Worm (Caenorhabditis elegans) whole organism, L4 larva: ENCODE data around the gene msp-3.

Source experiments
- D1046.2 ChIP-seq: fragments of 200-800 bp; sonication (Bioruptor generic); IDR thresholded peaks from 2 replicates; pipeline ENCODE4 v1.3.6; 2022; ENCODE audit warnings: missing genetic modification characterization, missing compliant biosample characterization
- F26F4.8 ChIP-seq: fragments of 200-800 bp; sonication (Bioruptor generic); conservative IDR thresholded peaks from 2 replicates; pipeline ENCODE4 v1.3.6; 2022; ENCODE audit warnings: missing genetic modification characterization, missing compliant biosample characterization
- F44E2.7 ChIP-seq: fragments of 200-800 bp; sonication (Bioruptor generic); IDR thresholded peaks from 2 replicates; pipeline ENCODE4 v2.1.2; 2022; ENCODE audit warnings: missing genetic modification characterization, missing compliant biosample characterization
- Y105C5A.15 ChIP-seq: fragments of 200-800 bp; sonication (Bioruptor generic); IDR thresholded peaks from 2 replicates; pipeline ENCODE4 v1.3.6; 2022; ENCODE audit warnings: missing genetic modification characterization, missing compliant biosample characterization
- Y48G9A.11 ChIP-seq: fragments of 200-800 bp; sonication (Bioruptor generic); IDR thresholded peaks from 2 replicates; pipeline ENCODE4 v1.3.6; 2022; ENCODE audit warnings: missing genetic modification reagents, missing genetic modification characterization, missing compliant biosample characterization
- Y5F2A.4 ChIP-seq: fragments of 200-800 bp; sonication (Bioruptor generic); optimal IDR thresholded peaks from 2 replicates; lab custom pipeline; 2018; ENCODE audit warnings: mild to moderate bottlenecking, missing genetic modification characterization, missing compliant biosample characterization
- ZK337.2 ChIP-seq: fragments of 200-800 bp; sonication (Bioruptor generic); IDR thresholded peaks from 2 replicates; pipeline ENCODE4 v1.3.6; 2022; ENCODE audit warnings: missing genetic modification reagents, missing genetic modification characterization, missing compliant biosample characterization
- aha-1 ChIP-seq: fragments of 150-350 bp; peaks from one replicate; lab custom pipeline; 2014; ENCODE audit warnings: missing biosample characterization, missing genetic modification characterization
- ceh-28 ChIP-seq: fragments of 150-350 bp; optimal IDR thresholded peaks from 2 replicates; lab custom pipeline; 2014; ENCODE audit warnings: missing biosample characterization, missing genetic modification reagents, missing genetic modification characterization
- daf-12 ChIP-seq: fragments of 150-350 bp; optimal IDR thresholded peaks from 2 replicates; lab custom pipeline; 2014; ENCODE audit warnings: missing biosample characterization, missing genetic modification reagents, missing genetic modification characterization
- daf-16 ChIP-seq, 3 experiments: sonication (generic microtip); optimal IDR thresholded peaks; 2 replicates each; lab custom pipeline; 2016 to 2017; ENCODE audit warnings: missing genetic modification characterization in 3 of 3, missing genetic modification reagents in 3 of 3, mild to moderate bottlenecking in 2 of 3, missing compliant biosample characterization in 2 of 3, missing biosample characterization in 1 of 3, moderate library complexity in 1 of 3
- dve-1 ChIP-seq: sonication (generic microtip); optimal IDR thresholded peaks from 2 replicates; lab custom pipeline; 2017; ENCODE audit warnings: antibody characterized with exemption, mild to moderate bottlenecking, missing genetic modification characterization, missing compliant biosample characterization; ENCODE audit not compliant: insufficient read depth
- egl-43 ChIP-seq: fragments of 200-800 bp; sonication (Bioruptor generic); IDR thresholded peaks from 2 replicates; pipeline ENCODE4 v1.3.6; 2022; ENCODE audit warnings: missing genetic modification reagents, missing genetic modification characterization, missing compliant biosample characterization
- fkh-10 ChIP-seq: fragments of 150-350 bp; optimal IDR thresholded peaks from 2 replicates; lab custom pipeline; 2014; ENCODE audit warnings: missing biosample characterization, missing genetic modification reagents, missing genetic modification characterization
- hif-1 ChIP-seq, 2 experiments: sonication (generic microtip); optimal IDR thresholded peaks; 2 replicates each; lab custom pipeline; 2016 to 2017; ENCODE audit warnings: missing compliant biosample characterization in 2 of 2, missing genetic modification characterization in 2 of 2, missing genetic modification reagents in 2 of 2, missing genotype in 2 of 2, mild to moderate bottlenecking in 1 of 2
- hlh-11 ChIP-seq: fragments of 200-800 bp; sonication (Bioruptor generic); optimal IDR thresholded peaks from 2 replicates; lab custom pipeline; 2018; ENCODE audit warnings: mild to moderate bottlenecking, missing genetic modification characterization, missing compliant biosample characterization
- hmg-1.1 ChIP-seq: fragments of 200-800 bp; sonication (Bioruptor generic); IDR thresholded peaks from 2 replicates; pipeline ENCODE4 v1.3.6; 2022; ENCODE audit warnings: missing genetic modification reagents, missing genetic modification characterization, missing compliant biosample characterization
- lin-1 ChIP-seq: fragments of 200-800 bp; sonication (Bioruptor generic); IDR thresholded peaks from 2 replicates; pipeline ENCODE4 v1.3.6; 2022; ENCODE audit warnings: missing genetic modification reagents, missing genetic modification characterization, missing compliant biosample characterization
- lin-15B ChIP-seq: fragments of 150-350 bp; sonication (generic microtip); optimal IDR thresholded peaks from 3 replicates; lab custom pipeline; 2014; ENCODE audit warnings: missing biosample characterization, missing genetic modification characterization
- lin-29 ChIP-seq: fragments of 200-800 bp; sonication (Bioruptor generic); IDR thresholded peaks from 2 replicates; pipeline ENCODE4 v1.3.6; 2022; ENCODE audit warnings: missing genetic modification reagents, missing genetic modification characterization, missing compliant biosample characterization
- lin-38 ChIP-seq: fragments of 200-800 bp; sonication (Bioruptor generic); IDR thresholded peaks from 2 replicates; pipeline ENCODE4 v1.3.6; 2022; ENCODE audit warnings: missing genetic modification reagents, missing genetic modification characterization, missing compliant biosample characterization
- lin-39 ChIP-seq: fragments of 150-350 bp; optimal IDR thresholded peaks from 2 replicates; lab custom pipeline; 2014; ENCODE audit warnings: missing biosample characterization, missing genetic modification reagents, missing genetic modification characterization
- madf-5 ChIP-seq, 2 experiments: fragments of 200-800 bp; sonication (Bioruptor generic); IDR thresholded peaks; 2 replicates each; pipeline ENCODE4 v1.3.6; 2022; ENCODE audit warnings: missing compliant biosample characterization in 2 of 2, missing genetic modification characterization in 2 of 2
- mxl-2 ChIP-seq: fragments of 200-800 bp; sonication (Bioruptor generic); conservative IDR thresholded peaks from 2 replicates; pipeline ENCODE4 v1.3.6; 2022; ENCODE audit warnings: missing genetic modification reagents, missing genetic modification characterization, missing compliant biosample characterization
- mxl-3 ChIP-seq: fragments of 200-800 bp; sonication (Bioruptor generic); optimal IDR thresholded peaks from 2 replicates; lab custom pipeline; 2018; ENCODE audit warnings: mild to moderate bottlenecking, missing genetic modification characterization, missing compliant biosample characterization
- nhr-10 ChIP-seq: fragments of 150-350 bp; optimal IDR thresholded peaks from 2 replicates; lab custom pipeline; 2014; ENCODE audit warnings: missing biosample characterization, missing genetic modification characterization
- nhr-102 ChIP-seq: sonication (generic microtip); optimal IDR thresholded peaks from 2 replicates; lab custom pipeline; 2016; ENCODE audit warnings: mild to moderate bottlenecking, missing genetic modification characterization, moderate library complexity, missing compliant biosample characterization
- nhr-28 ChIP-seq: fragments of 150-350 bp; optimal IDR thresholded peaks from 2 replicates; lab custom pipeline; 2014; ENCODE audit warnings: missing biosample characterization, missing genetic modification characterization
- nhr-41 ChIP-seq: fragments of 200-800 bp; sonication (Bioruptor generic); IDR thresholded peaks from 2 replicates; pipeline ENCODE4 v1.3.6; 2022; ENCODE audit warnings: missing genetic modification reagents, missing genetic modification characterization, missing compliant biosample characterization
- nhr-42 ChIP-seq: fragments of 200-800 bp; sonication (Bioruptor generic); IDR thresholded peaks from 2 replicates; pipeline ENCODE4 v1.3.6; 2022; ENCODE audit warnings: missing genetic modification characterization, missing compliant biosample characterization
- nhr-48 ChIP-seq: sonication (generic microtip); optimal IDR thresholded peaks from 2 replicates; lab custom pipeline; 2016; ENCODE audit warnings: mild to moderate bottlenecking, missing genetic modification characterization, missing compliant biosample characterization
- nhr-76 ChIP-seq: fragments of 150-350 bp; optimal IDR thresholded peaks from 2 replicates; lab custom pipeline; 2014; ENCODE audit warnings: missing biosample characterization, missing genetic modification characterization
- nhr-77 ChIP-seq: fragments of 150-350 bp; optimal IDR thresholded peaks from 2 replicates; lab custom pipeline; 2014; ENCODE audit warnings: missing biosample characterization, missing genetic modification characterization
- php-3 ChIP-seq: fragments of 200-800 bp; sonication (Bioruptor generic); IDR thresholded peaks from 2 replicates; pipeline ENCODE4 v1.3.6; 2022; ENCODE audit warnings: missing genetic modification reagents, missing genetic modification characterization, missing compliant biosample characterization
- pqm-1 ChIP-seq: sonication (generic microtip); optimal IDR thresholded peaks from 2 replicates; lab custom pipeline; 2017; ENCODE audit warnings: missing biosample characterization, missing genetic modification characterization
- rbr-2 ChIP-seq: sonication (generic microtip); optimal IDR thresholded peaks from 2 replicates; lab custom pipeline; 2016; ENCODE audit warnings: missing genotype, missing genetic modification characterization, missing compliant biosample characterization
- snpc-1.2 ChIP-seq: fragments of 200-800 bp; sonication (Bioruptor generic); IDR thresholded peaks from 2 replicates; pipeline ENCODE4 v1.3.6; 2022; ENCODE audit warnings: missing genetic modification reagents, missing genetic modification characterization, missing compliant biosample characterization
- tra-1 ChIP-seq: fragments of 200-800 bp; sonication (Bioruptor generic); IDR thresholded peaks from 2 replicates; pipeline ENCODE4 v1.3.6; 2022; ENCODE audit warnings: missing genetic modification reagents, missing genetic modification characterization, missing compliant biosample characterization
- unc-130 ChIP-seq: sonication (generic microtip); optimal IDR thresholded peaks from 2 replicates; lab custom pipeline; 2016; ENCODE audit warnings: missing genetic modification reagents, missing genetic modification characterization, missing compliant biosample characterization
- unc-39 ChIP-seq: sonication (generic microtip); optimal IDR thresholded peaks from 2 replicates; lab custom pipeline; 2017; ENCODE audit warnings: missing biosample characterization, missing genetic modification characterization
- unc-62 ChIP-seq, 3 experiments: fragments of 150-350 bp in 1 of 3; sonication (generic microtip); optimal IDR thresholded peaks in 2 of 3; peaks in 1 of 3; 1 replicate in 1 of 3; 2 replicates in 2 of 3; lab custom pipeline; 2014 to 2017; ENCODE audit warnings: missing biosample characterization in 3 of 3, missing genetic modification characterization in 3 of 3, missing genetic modification reagents in 3 of 3, missing genotype in 1 of 3
- vab-7 ChIP-seq: fragments of 200-800 bp; sonication (Bioruptor generic); IDR thresholded peaks from 2 replicates; pipeline ENCODE4 v1.3.6; 2022; ENCODE audit warnings: missing genetic modification reagents, missing genetic modification characterization, missing compliant biosample characterization
- ztf-11 ChIP-seq: fragments of 150-350 bp; optimal IDR thresholded peaks from 2 replicates; lab custom pipeline; 2014; ENCODE audit warnings: missing biosample characterization, missing genetic modification characterization

Gene msp-3

ce11 chrII:4779753-4780152 lies 6.3 kb downstream of the msp-3 start:
- TF ChIP-seq egl-43, result no peak
- no peak for TF ChIP-seq unc-39 (tag; lab: Kevin White, UChicago)
- no peak for TF ChIP-seq F26F4.8
- TF ChIP-seq ZK337.2 (GFP tag; lab: Robert Waterston, UW), result no peak
- no peak for TF ChIP-seq madf-5 (GFP tag; IDR thresholded peaks at IDR 0.05; lab: Robert Waterston, UW)
- no peak for TF ChIP-seq F44E2.7 (GFP tag; lab: Robert Waterston, UW)
- no peak for TF ChIP-seq mxl-2 (GFP tag; lab: Robert Waterston, UW)
- no peak for TF ChIP-seq nhr-42
- no peak for TF ChIP-seq Y5F2A.4

ce11 chrII:4776933-4777332 lies 9.1 kb downstream of the msp-3 start, which contains the start of gene F26G1.11:
Gene F26G1.11, plus strand, starts transcription at chrII:4777137.
- TF ChIP-seq pqm-1 (tag; lab: Kevin White, UChicago), result peak; percentile 86
- TF ChIP-seq dve-1 (tag; lab: Kevin White, UChicago), result peak; percentile 62
- peak; percentile 42 for TF ChIP-seq hlh-11 (tag; lab: Kevin White, UChicago)
- TF ChIP-seq lin-29 (GFP tag; lab: Robert Waterston, UW), result no peak
- TF ChIP-seq daf-16 (GFP tag; optimal IDR thresholded peaks at IDR 0.05; lab: Kevin White, UChicago), result no peak
- TF ChIP-seq daf-16 (tag; optimal IDR thresholded peaks at IDR 0.05; lab: Kevin White, UChicago), result peak; percentile 73
- TF ChIP-seq fkh-10 (GFP tag; lab: Kevin White, UChicago), result no peak
- TF ChIP-seq aha-1 (tag; lab: Kevin White, UChicago), result no peak
- TF ChIP-seq, all 104 proteins: peak for 4

ce11 chrII:4775802-4776201 lies 10.3 kb downstream of the msp-3 start:
- no peak for TF ChIP-seq ztf-11 (tag; lab: Kevin White, UChicago)
- TF ChIP-seq snpc-1.2, result no peak
- peak in 1 of 2 experiments; percentile 96 for TF ChIP-seq unc-62 (GFP tag; optimal IDR thresholded peaks at IDR 0.05 in 1 of 2; lab: Kevin White, UChicago)
- TF ChIP-seq unc-62 (tag; optimal IDR thresholded peaks at IDR 0.05; lab: Kevin White, UChicago), result no peak
- TF ChIP-seq tra-1 (GFP tag; lab: Robert Waterston, UW), result no peak
- no peak for TF ChIP-seq mxl-3
- no peak for TF ChIP-seq lin-39
- TF ChIP-seq ceh-28 (tag; lab: Kevin White, UChicago), result no peak
- TF ChIP-seq nhr-102 (tag; lab: Kevin White, UChicago), result no peak
- TF ChIP-seq, all 104 proteins: peak for 1

ce11 chrII:4773891-4774432 lies 12.1 kb downstream of the msp-3 start, which contains the start of the genes F26G1.9 and F26G1.10:
Gene F26G1.9, minus strand, starts transcription at chrII:4773991.
Gene F26G1.10, plus strand, starts transcription at chrII:4774382.
- no peak for TF ChIP-seq php-3 (GFP tag; lab: Robert Waterston, UW)
- peak; percentile 22 for TF ChIP-seq aha-1 (tag; lab: Kevin White, UChicago)

ce11 chrII:4772441-4772840 lies 13.6 kb downstream of the msp-3 start:
- no peak for TF ChIP-seq vab-7
- TF ChIP-seq lin-1 (GFP tag; lab: Robert Waterston, UW), result no peak
- no peak for TF ChIP-seq nhr-41 (GFP tag; lab: Robert Waterston, UW)
- TF ChIP-seq aha-1 (tag; lab: Kevin White, UChicago), result peak; percentile 47
- TF ChIP-seq D1046.2 (GFP tag; lab: Robert Waterston, UW), result no peak
- no peak for TF ChIP-seq F26F4.8
- no peak for TF ChIP-seq unc-130 (GFP tag; lab: Kevin White, UChicago)
- TF ChIP-seq hif-1 (tag; optimal IDR thresholded peaks at IDR 0.05; lab: Kevin White, UChicago), result no peak
- TF ChIP-seq hlh-11 (tag; lab: Kevin White, UChicago), result peak; percentile 33
- no peak for TF ChIP-seq Y48G9A.11 (GFP tag; lab: Robert Waterston, UW)
- TF ChIP-seq daf-12 (tag; lab: Kevin White, UChicago), result no peak
- TF ChIP-seq nhr-77 (tag; lab: Kevin White, UChicago), result no peak
- TF ChIP-seq tra-1 (GFP tag; lab: Robert Waterston, UW), result no peak
- no peak for TF ChIP-seq ceh-28 (tag; lab: Kevin White, UChicago)
- TF ChIP-seq hmg-1.1 (GFP tag; lab: Robert Waterston, UW), result no peak
- TF ChIP-seq dve-1 (tag; lab: Kevin White, UChicago), result peak; percentile 35
- no peak for TF ChIP-seq nhr-10 (tag; lab: Kevin White, UChicago)
- no peak for TF ChIP-seq rbr-2
- TF ChIP-seq nhr-48 (tag; lab: Kevin White, UChicago), result peak; percentile 23
- no peak for TF ChIP-seq lin-38
- no peak for TF ChIP-seq nhr-76 (tag; lab: Kevin White, UChicago)
- TF ChIP-seq nhr-28 (tag; lab: Kevin White, UChicago), result peak; percentile 32
- TF ChIP-seq Y105C5A.15 (GFP tag; lab: Robert Waterston, UW), result no peak
- TF ChIP-seq lin-15B, result no peak
